Fruit fly (Drosophila melanogaster): ENCODE results near the gene CG14864.

The CG14864 gene

dm6 chr3R:15225279-15225730, 43.0 kb downstream of the CG14864 start, which contains the start of the genes CG31344 and Caf1-55 (continued):
- TF ChIP-seq Stat92E (GFP tag; optimal IDR thresholded peaks at IDR 0.05) (peak in 1 of 3 experiments; percentile 69), zen (tag; optimal IDR thresholded peaks at IDR 0.05) (no peak), knrl (GFP tag; IDR thresholded peaks at IDR 0.05; ENCODE audit: partially characterized antibody) (peak; percentile 79), Poxn (GFP tag; IDR thresholded peaks at IDR 0.05) (no peak), CG30020 (tag; optimal IDR thresholded peaks at IDR 0.05) (peak; percentile 56), dpn (GFP tag; optimal IDR thresholded peaks at IDR 0.05) (peak in 1 of 2 experiments; percentile 32), maf-S (GFP tag; optimal IDR thresholded peaks at IDR 0.05) (peak; percentile 12), gt (GFP tag; IDR thresholded peaks at IDR 0.05) (no peak), tna (GFP tag; IDR thresholded peaks at IDR 0.05; ENCODE audit: partially characterized antibody) (peak; percentile 44; the same call in 1 of the 2 replicates), CG6683 (GFP tag; optimal IDR thresholded peaks at IDR 0.05) (no peak), CG33213 (GFP tag; optimal IDR thresholded peaks at IDR 0.05) (peak; percentile 20), chif (GFP tag; optimal IDR thresholded peaks at IDR 0.05) (no peak), Hey (tag; optimal IDR thresholded peaks at IDR 0.05) (no peak), Bteb2 (GFP tag; optimal IDR thresholded peaks at IDR 0.05) (peak; percentile 8), CG2199 (GFP tag; IDR thresholded peaks at IDR 0.05) (no peak), Ets65A (GFP tag) (no peak), CG12299 (tag; optimal IDR thresholded peaks at IDR 0.05) (peak; percentile 2), CG9932 (GFP tag; IDR thresholded peaks at IDR 0.05) (peak; percentile 34; the same call in 1 of the 2 replicates), Lhr (GFP tag; optimal IDR thresholded peaks at IDR 0.05) (peak; percentile 76), CG9817 (tag; optimal IDR thresholded peaks at IDR 0.05) (no peak), CG14860 (GFP tag; IDR thresholded peaks at IDR 0.05; ENCODE audit: partially characterized antibody) (peak; percentile 61; the same call in 2 of the 3 replicates), CG2120 (GFP tag; optimal IDR thresholded peaks at IDR 0.05) (peak; percentile 55), bbx (GFP tag; IDR thresholded peaks at IDR 0.05; ENCODE audit: partially characterized antibody) (peak; percentile 84), gem (tag; optimal IDR thresholded peaks at IDR 0.05) (no peak), ara (GFP tag; IDR thresholded peaks at IDR 0.05) (no peak), grn (GFP tag; optimal IDR thresholded peaks at IDR 0.05) (peak; percentile 31), CG17359 (tag; optimal IDR thresholded peaks at IDR 0.05) (no peak), CG4617 (GFP tag; optimal IDR thresholded peaks at IDR 0.05; ENCODE audit: borderline replicate concordance) (peak; percentile 66), zen2 (GFP tag; IDR thresholded peaks at IDR 0.05; ENCODE audit: partially characterized antibody) (peak; percentile 76), CG13624 (GFP tag; optimal IDR thresholded peaks at IDR 0.05) (peak; percentile 12), CG11504 (tag; optimal IDR thresholded peaks at IDR 0.05) (no peak), CG12155 (GFP tag; optimal IDR thresholded peaks at IDR 0.05) (peak; percentile 12), mirr (GFP tag; optimal IDR thresholded peaks at IDR 0.05) (no peak), E2f2 (GFP tag; IDR thresholded peaks at IDR 0.05) (peak; percentile 82), ato (GFP tag; IDR thresholded peaks at IDR 0.05; ENCODE audit: partially characterized antibody) (0 out of 2 replicates have a peak, but pooled peaks have one; percentile 19), Sox100B (GFP tag; optimal IDR thresholded peaks at IDR 0.05) (no peak), btn (GFP tag; optimal IDR thresholded peaks at IDR 0.05) (no peak), MESR4 (GFP tag; optimal IDR thresholded peaks at IDR 0.05) (peak; percentile 65), Dref (GFP tag; IDR thresholded peaks at IDR 0.05) (peak; percentile 92), ase (GFP tag; IDR thresholded peaks at IDR 0.05) (no peak), Sin3A (optimal IDR thresholded peaks at IDR 0.05) (peak; percentile 70), CG12744 (GFP tag; optimal IDR thresholded peaks at IDR 0.05) (no peak), CG18619 (GFP tag; optimal IDR thresholded peaks at IDR 0.05) (no peak), CG5180 (GFP tag; optimal IDR thresholded peaks at IDR 0.05) (no peak), Atf3 (GFP tag; optimal IDR thresholded peaks at IDR 0.05) (no peak), crp (GFP tag; optimal IDR thresholded peaks at IDR 0.05) (peak in 1 of 2 experiments; percentile 40), CG15514 (GFP tag; optimal IDR thresholded peaks at IDR 0.05) (peak; percentile 68), unc-4 (GFP tag; IDR thresholded peaks at IDR 0.05; ENCODE audit: partially characterized antibody) (peak; percentile 84), repo (GFP tag; optimal IDR thresholded peaks at IDR 0.05) (no peak)

Measured in whole organism, embryonic.